Fruit fly (Drosophila melanogaster) whole organism, embryonic: ENCODE results near the gene Alg12.
A peak's percentile ranks its signal among the peaks of the same experiment; 100 is the strongest.

ENCODE experiments used
- Blimp-1 ChIP-seq: fragments of 200-800 bp; sonication (Bioruptor generic); optimal IDR thresholded peaks from 3 replicates; lab custom pipeline; 2018; ENCODE audit warnings: missing biosample characterization, missing genetic modification characterization, mild to moderate bottlenecking, moderate library complexity, missing genetic modification reagents
- Bteb2 ChIP-seq: fragments of 200-800 bp; sonication (Bioruptor generic); optimal IDR thresholded peaks from 2 replicates; lab custom pipeline; 2016; ENCODE audit warnings: missing biosample characterization, missing genetic modification characterization
- CG10147 ChIP-seq: fragments of 200-800 bp; sonication (Bioruptor generic); optimal IDR thresholded peaks from 2 replicates; lab custom pipeline; 2019; ENCODE audit warnings: missing biosample characterization, mild to moderate bottlenecking, missing genetic modification characterization, moderate library complexity
- CG1024 ChIP-seq: fragments of 200-800 bp; sonication (Bioruptor generic); IDR thresholded peaks from 2 replicates; pipeline ENCODE4 v1.3.6; 2022; ENCODE audit warnings: missing biosample characterization, missing genetic modification characterization
- CG10321 ChIP-seq: fragments of 200-800 bp; sonication (Bioruptor generic); IDR thresholded peaks from 2 replicates; pipeline ENCODE4 v1.3.6; 2022; ENCODE audit warnings: missing biosample characterization, missing genetic modification characterization
- CG12299 ChIP-seq: fragments of 200-800 bp; sonication (Bioruptor generic); optimal IDR thresholded peaks from 2 replicates; lab custom pipeline; 2018; ENCODE audit warnings: missing biosample characterization, mild to moderate bottlenecking, missing genetic modification characterization
- CG13775 ChIP-seq: fragments of 200-800 bp; sonication (Bioruptor generic); optimal IDR thresholded peaks from 3 replicates; lab custom pipeline; 2017; ENCODE audit warnings: missing biosample characterization, mild to moderate bottlenecking, missing genetic modification characterization
- CG17359 ChIP-seq: fragments of 200-800 bp; sonication (Bioruptor generic); optimal IDR thresholded peaks from 3 replicates; lab custom pipeline; 2018; ENCODE audit warnings: missing biosample characterization, mild to moderate bottlenecking, missing genetic modification characterization, moderate library complexity
- CG18476 ChIP-seq: fragments of 200-800 bp; sonication (Bioruptor generic); optimal IDR thresholded peaks from 2 replicates; lab custom pipeline; 2016; ENCODE audit warnings: missing biosample characterization, mild to moderate bottlenecking, missing genetic modification characterization
- CG18619 ChIP-seq: fragments of 200-800 bp; sonication (Bioruptor generic); optimal IDR thresholded peaks from 3 replicates; lab custom pipeline; 2017; ENCODE audit warnings: missing biosample characterization, mild to moderate bottlenecking, missing genetic modification characterization
- CG2116 ChIP-seq: fragments of 200-800 bp; sonication (Bioruptor generic); optimal IDR thresholded peaks from 3 replicates; lab custom pipeline; 2018; ENCODE audit warnings: missing biosample characterization, mild to moderate bottlenecking, missing genetic modification characterization
- CG6254 ChIP-seq: fragments of 200-800 bp; sonication (Bioruptor generic); optimal IDR thresholded peaks from 3 replicates; lab custom pipeline; 2017; ENCODE audit warnings: mild to moderate bottlenecking, missing biosample characterization, missing genetic modification reagents, missing genetic modification characterization
- CG6272 ChIP-seq: fragments of 200-800 bp; sonication (Bioruptor generic); IDR thresholded peaks from 2 replicates; pipeline ENCODE4 v1.3.6; 2022; ENCODE audit warnings: missing biosample characterization, missing genetic modification characterization
- CG6654 ChIP-seq: fragments of 200-800 bp; sonication (Bioruptor generic); optimal IDR thresholded peaks from 2 replicates; lab custom pipeline; 2017; ENCODE audit warnings: missing biosample characterization, mild to moderate bottlenecking, missing genetic modification characterization
- CG6813 ChIP-seq: fragments of 200-800 bp; sonication (Bioruptor generic); optimal IDR thresholded peaks from 2 replicates; lab custom pipeline; 2017; ENCODE audit warnings: missing biosample characterization, missing genetic modification characterization, mild to moderate bottlenecking, moderate library complexity, missing genetic modification reagents
- CG7745 ChIP-seq: fragments of 200-800 bp; sonication (Bioruptor generic); optimal IDR thresholded peaks from 2 replicates; lab custom pipeline; 2018; ENCODE audit warnings: missing biosample characterization, mild to moderate bottlenecking, missing genetic modification characterization, moderate library complexity
- CG8290 ChIP-seq, 3 experiments: fragments of 200-800 bp; sonication (Bioruptor generic); optimal IDR thresholded peaks; 2 replicates each; lab custom pipeline; 2016 to 2019; ENCODE audit warnings: missing biosample characterization in 3 of 3, missing genetic modification characterization in 3 of 3, mild to moderate bottlenecking in 2 of 3, moderate library complexity in 1 of 3
- CG8924 ChIP-seq: fragments of 200-800 bp; optimal IDR thresholded peaks from 3 replicates; lab custom pipeline; 2019; ENCODE audit warnings: missing biosample characterization, mild to moderate bottlenecking, missing genetic modification characterization, moderate library complexity
- D19B ChIP-seq: fragments of 200-800 bp; sonication (Bioruptor generic); optimal IDR thresholded peaks from 2 replicates; lab custom pipeline; 2017; ENCODE audit warnings: missing biosample characterization, mild to moderate bottlenecking, missing genetic modification characterization
- Dad ChIP-seq: fragments of 200-800 bp; sonication (Bioruptor generic); optimal IDR thresholded peaks from 3 replicates; lab custom pipeline; 2016; ENCODE audit warnings: missing biosample characterization, missing genetic modification characterization
- Dfd ChIP-seq, 2 experiments: fragments of >200 bp; optimal IDR thresholded peaks; 2 replicates each; lab custom pipeline; 2017; ENCODE audit warnings: missing biosample characterization in 2 of 2, missing genetic modification characterization in 2 of 2
- Gug ChIP-seq: fragments of 200-800 bp; sonication (Bioruptor generic); IDR thresholded peaks from 4 replicates; pipeline ENCODE4 v1.3.6; 2022; ENCODE audit warnings: missing biosample characterization, missing genetic modification characterization
- H15 ChIP-seq: fragments of 200-800 bp; sonication (Bioruptor generic); IDR thresholded peaks from 3 replicates; pipeline ENCODE4 v1.3.6; 2022; ENCODE audit warnings: missing biosample characterization, missing genetic modification characterization
- HLH4C ChIP-seq: fragments of 200-800 bp; sonication (Bioruptor generic); IDR thresholded peaks from 3 replicates; pipeline ENCODE4 v1.3.6; 2022; ENCODE audit warnings: missing biosample characterization, missing genetic modification characterization; ENCODE audit not compliant: partially characterized antibody
- Myb ChIP-seq: fragments of 200-800 bp; sonication (Bioruptor generic); optimal IDR thresholded peaks from 2 replicates; lab custom pipeline; 2016; ENCODE audit warnings: missing biosample characterization, missing genetic modification characterization
- Oli ChIP-seq: fragments of 200-800 bp; sonication (Bioruptor generic); optimal IDR thresholded peaks from 2 replicates; lab custom pipeline; 2018; ENCODE audit warnings: missing biosample characterization, mild to moderate bottlenecking, missing genetic modification characterization, moderate library complexity
- Stat92E ChIP-seq, 3 experiments: fragments of >200 bp in 2 of 3; fragments of 200-800 bp in 1 of 3; sonication (Bioruptor generic) in 1 of 3; optimal IDR thresholded peaks; 2 replicates each; lab custom pipeline; 2017 to 2019; ENCODE audit warnings: missing biosample characterization in 3 of 3, missing genetic modification characterization in 3 of 3, mild to moderate bottlenecking in 1 of 3, moderate library complexity in 1 of 3
- Xbp1 ChIP-seq: fragments of 200-800 bp; sonication (Bioruptor generic); optimal IDR thresholded peaks from 3 replicates; lab custom pipeline; 2016; ENCODE audit warnings: missing biosample characterization, mild to moderate bottlenecking, missing genetic modification characterization
- Xrp1 ChIP-seq: fragments of 200-800 bp; sonication (Bioruptor generic); IDR thresholded peaks from 2 replicates; pipeline ENCODE4 v1.3.6; 2022; ENCODE audit warnings: missing biosample characterization, missing genetic modification characterization
- bbx ChIP-seq: fragments of 200-800 bp; sonication (Bioruptor generic); IDR thresholded peaks from 2 replicates; pipeline ENCODE4 v1.3.6; 2022; ENCODE audit warnings: missing biosample characterization, missing genetic modification characterization; ENCODE audit not compliant: partially characterized antibody
- btn ChIP-seq: fragments of 200-800 bp; sonication (Bioruptor generic); optimal IDR thresholded peaks from 2 replicates; lab custom pipeline; 2016; ENCODE audit warnings: missing biosample characterization, missing genetic modification characterization
- cad ChIP-seq: fragments of >200 bp; optimal IDR thresholded peaks from 2 replicates; lab custom pipeline; 2017; ENCODE audit warnings: missing biosample characterization, missing genetic modification characterization
- cas ChIP-seq: fragments of 200-800 bp; sonication (Bioruptor generic); IDR thresholded peaks from 2 replicates; pipeline ENCODE4 v1.3.6; 2022; ENCODE audit warnings: missing biosample characterization, missing genetic modification characterization
- cg ChIP-seq: fragments of 200-800 bp; sonication (Bioruptor generic); optimal IDR thresholded peaks from 3 replicates; lab custom pipeline; 2019; ENCODE audit warnings: missing biosample characterization, mild to moderate bottlenecking, missing genetic modification characterization, moderate library complexity
- chif ChIP-seq, 2 experiments: fragments of 200-800 bp; sonication (Bioruptor generic); optimal IDR thresholded peaks; 3 replicates each; lab custom pipeline; 2016; ENCODE audit warnings: missing biosample characterization in 2 of 2, missing genetic modification characterization in 2 of 2
- chinmo ChIP-seq: fragments of 200-800 bp; sonication (Bioruptor generic); IDR thresholded peaks from 4 replicates; pipeline ENCODE4 v1.3.6; 2022; ENCODE audit warnings: missing biosample characterization, missing genetic modification characterization; ENCODE audit not compliant: partially characterized antibody
- h ChIP-seq: fragments of >200 bp; optimal IDR thresholded peaks from 2 replicates; lab custom pipeline; 2017
- mld ChIP-seq: fragments of 200-800 bp; sonication (Bioruptor generic); IDR thresholded peaks from 3 replicates; pipeline ENCODE4 v1.3.6; 2022; ENCODE audit warnings: missing biosample characterization, missing genetic modification characterization; ENCODE audit not compliant: partially characterized antibody
- pho ChIP-seq: fragments of 200-800 bp; sonication (Bioruptor generic); optimal IDR thresholded peaks from 2 replicates; lab custom pipeline; 2016; ENCODE audit warnings: missing biosample characterization, missing genetic modification characterization
- prd ChIP-seq, 3 experiments: fragments of >200 bp in 2 of 3; fragments of 200-800 bp in 1 of 3; sonication (Bioruptor generic) in 1 of 3; optimal IDR thresholded peaks in 2 of 3; IDR thresholded peaks in 1 of 3; 2 replicates in 2 of 3; 3 replicates in 1 of 3; pipeline versions ENCODE4 v1.3.6 to Lab custom; 2017 to 2022; ENCODE audit warnings: missing biosample characterization in 1 of 3, missing genetic modification characterization in 1 of 3
- sc ChIP-seq, 3 experiments: fragments of >200 bp in 2 of 3; fragments of 200-800 bp in 1 of 3; sonication (Bioruptor generic) in 1 of 3; optimal IDR thresholded peaks; 2 replicates in 2 of 3; 3 replicates in 1 of 3; lab custom pipeline; 2017; ENCODE audit warnings: mild to moderate bottlenecking in 1 of 3, missing biosample characterization in 1 of 3, missing genetic modification characterization in 1 of 3, missing genetic modification reagents in 1 of 3
- slbo ChIP-seq: fragments of 200-800 bp; sonication (Bioruptor generic); IDR thresholded peaks from 2 replicates; pipeline ENCODE4 v1.3.6; 2022; ENCODE audit warnings: missing biosample characterization, missing genetic modification characterization
- so ChIP-seq: fragments of 200-800 bp; sonication (Bioruptor generic); IDR thresholded peaks from 3 replicates; pipeline ENCODE4 v1.3.6; 2022; ENCODE audit warnings: missing biosample characterization, missing genetic modification characterization
- ssp ChIP-seq: fragments of 200-800 bp; sonication (Bioruptor generic); IDR thresholded peaks from 2 replicates; pipeline ENCODE4 v1.3.6; 2022; ENCODE audit warnings: missing biosample characterization, missing genetic modification characterization
- tx ChIP-seq: fragments of 200-800 bp; sonication (Bioruptor generic); optimal IDR thresholded peaks from 2 replicates; lab custom pipeline; 2016; ENCODE audit warnings: missing biosample characterization, missing genetic modification characterization
- unpg ChIP-seq: fragments of 200-800 bp; sonication (Bioruptor generic); optimal IDR thresholded peaks from 3 replicates; lab custom pipeline; 2018; ENCODE audit warnings: missing biosample characterization, mild to moderate bottlenecking, missing genetic modification characterization, moderate library complexity
- vvl ChIP-seq: fragments of 200-800 bp; sonication (Bioruptor generic); IDR thresholded peaks from 2 replicates; pipeline ENCODE4 v1.3.6; 2022; ENCODE audit warnings: missing biosample characterization, missing genetic modification characterization
- z ChIP-seq: fragments of 200-800 bp; sonication (Bioruptor generic); IDR thresholded peaks from 3 replicates; pipeline ENCODE4 v1.3.6; 2022; ENCODE audit warnings: missing biosample characterization, missing genetic modification characterization

Alg12 gene

dm6 chr3R:9791177-9791806 is 35.0 kb downstream of the Alg12 start, which contains the start of the genes CG12945 and CG8507 (continued):
- no peak for TF ChIP-seq sc (optimal IDR thresholded peaks at IDR 0.05; lab: Kevin White, UChicago)
- TF ChIP-seq sc (GFP tag; optimal IDR thresholded peaks at IDR 0.05; lab: Kevin White, UChicago): no peak
- 0 out of 2 replicates have a peak, but pooled peaks have one; percentile 18 for TF ChIP-seq bbx (GFP tag; lab: Robert Waterston, UW)
- TF ChIP-seq CG10147 (GFP tag; lab: Kevin White, UChicago): peak; percentile 58
- no peak for TF ChIP-seq Dfd (GFP tag; optimal IDR thresholded peaks at IDR 0.05; lab: Kevin White, UChicago)
- TF ChIP-seq CG17359 (tag; lab: Kevin White, UChicago): no peak
- no peak for TF ChIP-seq prd (optimal IDR thresholded peaks at IDR 0.05; lab: Kevin White, UChicago)
- TF ChIP-seq prd (GFP tag; IDR thresholded peaks at IDR 0.05; lab: Robert Waterston, UW): peak; percentile 54; the same call in 1 of the 3 replicates
- peak; percentile 47; the same call in 1 of the 2 replicates for TF ChIP-seq slbo
- TF ChIP-seq z: no peak
- TF ChIP-seq tx: no peak
- peak; percentile 31 for TF ChIP-seq CG8924
- TF ChIP-seq cad: no peak
- no peak for TF ChIP-seq CG6654 (GFP tag; lab: Kevin White, UChicago)
- no peak for TF ChIP-seq CG10321 (GFP tag; lab: Robert Waterston, UW)
- TF ChIP-seq HLH4C: no peak
- no peak for TF ChIP-seq cas (GFP tag; lab: Robert Waterston, UW)
- TF ChIP-seq unpg (GFP tag; lab: Kevin White, UChicago): no peak
- peak; percentile 68 for TF ChIP-seq Xbp1
- TF ChIP-seq Dad (GFP tag; lab: Kevin White, UChicago): peak; percentile 26
- no peak for TF ChIP-seq cg (GFP tag; lab: Kevin White, UChicago)
- no peak for TF ChIP-seq H15 (GFP tag; lab: Robert Waterston, UW)
- peak; percentile 58 for TF ChIP-seq CG13775
- TF ChIP-seq chif (GFP tag; optimal IDR thresholded peaks at IDR 0.05; lab: Kevin White, UChicago): peak in 1 of 2 experiments; percentile 37
- peak; percentile 36; the same call in 1 of the 4 replicates for TF ChIP-seq Gug (GFP tag; lab: Robert Waterston, UW)
- no peak for TF ChIP-seq CG6272 (GFP tag; lab: Robert Waterston, UW)
- TF ChIP-seq Myb (GFP tag; lab: Kevin White, UChicago): peak; percentile 72
- no peak for TF ChIP-seq mld (GFP tag; lab: Robert Waterston, UW)
- TF ChIP-seq CG18619 (GFP tag; lab: Kevin White, UChicago): peak; percentile 14
- TF ChIP-seq Stat92E (GFP tag; optimal IDR thresholded peaks at IDR 0.05; lab: Kevin White, UChicago): no peak
- TF ChIP-seq CG12299 (tag; lab: Kevin White, UChicago): no peak
- TF ChIP-seq pho (GFP tag; lab: Kevin White, UChicago): peak; percentile 33
- peak; percentile 13 for TF ChIP-seq Oli
- no peak for TF ChIP-seq CG1024 (GFP tag; lab: Robert Waterston, UW)
- no peak for TF ChIP-seq so (GFP tag; lab: Robert Waterston, UW)
- TF ChIP-seq CG6813 (GFP tag; lab: Kevin White, UChicago): no peak
- TF ChIP-seq D19B: no peak
- TF ChIP-seq Xrp1 (GFP tag; lab: Robert Waterston, UW): peak; percentile 26; the same call in 1 of the 2 replicates
- TF ChIP-seq chinmo: no peak
- peak; percentile 28 for TF ChIP-seq Blimp-1 (GFP tag; lab: Kevin White, UChicago)
- TF ChIP-seq h (lab: Kevin White, UChicago): no peak
- TF ChIP-seq CG6254: no peak
- TF ChIP-seq Bteb2 (GFP tag; lab: Kevin White, UChicago): no peak
- peak; percentile 26 for TF ChIP-seq CG18476 (GFP tag; lab: Kevin White, UChicago)
- TF ChIP-seq CG8290 (GFP tag; optimal IDR thresholded peaks at IDR 0.05; lab: Kevin White, UChicago): peak; percentile 45
- no peak for TF ChIP-seq CG8290 (tag; optimal IDR thresholded peaks at IDR 0.05; lab: Kevin White, UChicago)
- peak; percentile 31; the same call in 1 of the 2 replicates for TF ChIP-seq vvl (GFP tag; lab: Robert Waterston, UW)
- TF ChIP-seq ssp (GFP tag; lab: Robert Waterston, UW): peak; percentile 40
- peak; percentile 59 for TF ChIP-seq CG2116 (GFP tag; lab: Kevin White, UChicago)
- TF ChIP-seq btn (GFP tag; lab: Kevin White, UChicago): no peak
- TF ChIP-seq CG7745: no peak
